Fruit fly (Drosophila melanogaster) ovary, adult (tissue): ENCODE data around the gene CG15498.
A peak's percentile ranks its signal among the peaks of the same experiment; 100 is the strongest.

ENCODE experiments used
- CG17801 ChIP-seq: fragments of 200-800 bp; optimal IDR thresholded peaks from 2 replicates; lab custom pipeline; 2019; ENCODE audit warnings: missing biosample characterization, mild to moderate bottlenecking, missing genetic modification characterization, moderate library complexity; ENCODE audit not compliant: partially characterized antibody

Gene CG15498

dm6 chr3R:21569049-21569448 is at the start of gene CG15498:
CG15498 (minus strand) TSS chr3R:21569149.
- TF ChIP-seq CG17801 = no peak

- peak; percentile 31 for TF ChIP-seq CG17801
Observed at dm6 chr3R:21618299-21619116, 49.6 kb upstream of the CG15498 start.

- TF ChIP-seq CG17801 = peak; percentile 33
Observed at dm6 chr3R:21616061-21616851, 47.3 kb upstream of the CG15498 start.

dm6 chr3R:21614858-21615427 is 46.0 kb upstream of the CG15498 start:
- TF ChIP-seq CG17801 = no peak

dm6 chr3R:21613322-21613807 is 44.4 kb upstream of the CG15498 start:
- TF ChIP-seq CG17801 = peak; percentile 80

- TF ChIP-seq CG17801 = no peak
Observed at dm6 chr3R:21612902-21613301, 44.0 kb upstream of the CG15498 start.

- no peak for TF ChIP-seq CG17801
Observed at dm6 chr3R:21611629-21612180, 42.8 kb upstream of the CG15498 start.

dm6 chr3R:21608275-21609035 is 39.5 kb upstream of the CG15498 start:
- no peak for TF ChIP-seq CG17801

- TF ChIP-seq CG17801 = peak; percentile 12
Observed at dm6 chr3R:21606221-21607099, 37.5 kb upstream of the CG15498 start.

- TF ChIP-seq CG17801 = peak; percentile 87
Observed at dm6 chr3R:21605291-21605898, 36.4 kb upstream of the CG15498 start.

- no peak for TF ChIP-seq CG17801
Observed at dm6 chr3R:21604564-21604963, 35.6 kb upstream of the CG15498 start.

- TF ChIP-seq CG17801 = no peak
Observed at dm6 chr3R:21602688-21603031, 33.7 kb upstream of the CG15498 start.

- TF ChIP-seq CG17801 = no peak
Observed at dm6 chr3R:21601954-21602687, 33.2 kb upstream of the CG15498 start.

dm6 chr3R:21599642-21600041 is 30.7 kb upstream of the CG15498 start:
- TF ChIP-seq CG17801 = no peak
